Fruit fly (Drosophila melanogaster): ENCODE data around the gene Fbxl4.

DNA sequence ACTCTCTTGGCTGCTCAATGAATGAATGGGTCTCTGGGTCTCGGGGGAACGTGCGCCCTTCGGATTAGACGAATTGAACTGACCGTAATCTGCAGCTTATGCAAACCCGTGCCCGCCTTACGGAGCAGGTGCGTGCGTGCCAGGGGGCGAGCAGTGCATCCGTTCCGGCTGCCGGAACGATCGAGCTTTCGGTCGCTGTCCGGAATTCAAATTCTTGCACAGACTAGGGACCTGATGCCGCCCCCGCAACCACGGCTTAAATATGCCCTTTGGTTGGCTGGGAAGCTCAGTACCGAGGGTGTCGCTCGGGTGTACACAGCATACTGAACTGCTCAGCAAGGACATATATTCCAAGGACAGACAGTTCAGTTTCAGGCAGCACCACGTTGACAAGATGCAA, 39.7 kb upstream of the Fbxl4 start, which contains the start of gene Muc12Ea:
- TF ChIP-seq eg (GFP tag; IDR thresholded peaks at IDR 0.05) (no peak), CG10631 (GFP tag; optimal IDR thresholded peaks at IDR 0.05) (no peak), CG10669 (GFP tag; optimal IDR thresholded peaks at IDR 0.05) (no peak), fd85E (GFP tag; optimal IDR thresholded peaks at IDR 0.05) (no peak)

Data from whole organism, prepupa.